Fruit fly (Drosophila melanogaster): ENCODE measurements around the gene CG14089.

Gene CG14089

dm6 chr3L:19294235-19294612, 13.6 kb upstream of the CG14089 start, which contains the start of gene fal (continued):
- TF ChIP-seq amos (GFP tag; IDR thresholded peaks at IDR 0.05; ENCODE audit: partially characterized antibody) (peak; percentile 65), CG4282 (GFP tag; optimal IDR thresholded peaks at IDR 0.05) (no peak), Doc3 (GFP tag; IDR thresholded peaks at IDR 0.05; ENCODE audit: partially characterized antibody) (0 out of 3 replicates have a peak, but pooled peaks have one; percentile 17), CG2199 (GFP tag; IDR thresholded peaks at IDR 0.05) (peak; percentile 75; the same call in 2 of the 3 replicates), Chrac-16 (GFP tag; optimal IDR thresholded peaks at IDR 0.05) (peak; percentile 9), NC2β (GFP tag; optimal IDR thresholded peaks at IDR 0.05) (peak; percentile 4), Dref (GFP tag; IDR thresholded peaks at IDR 0.05) (peak; percentile 79), phol (tag; optimal IDR thresholded peaks at IDR 0.05) (peak; percentile 77), CG12071 (GFP tag; optimal IDR thresholded peaks at IDR 0.05) (no peak), Antp (GFP tag; optimal IDR thresholded peaks at IDR 0.05) (peak; percentile 43), Xrp1 (GFP tag; IDR thresholded peaks at IDR 0.05) (peak; percentile 36; the same call in 1 of the 2 replicates), CG12155 (GFP tag; optimal IDR thresholded peaks at IDR 0.05) (peak; percentile 30), ind (GFP tag; optimal IDR thresholded peaks at IDR 0.05) (peak; percentile 25), Gsc (GFP tag; IDR thresholded peaks at IDR 0.05) (no peak), tin (GFP tag; optimal IDR thresholded peaks at IDR 0.05) (peak; percentile 26), CG11723 (GFP tag; optimal IDR thresholded peaks at IDR 0.05) (no peak), CG9817 (tag; optimal IDR thresholded peaks at IDR 0.05) (peak; percentile 27), BEAF-32 (GFP tag; optimal IDR thresholded peaks at IDR 0.05) (peak; percentile 70), CG4854 (GFP tag; optimal IDR thresholded peaks at IDR 0.05) (peak; percentile 6), pan (optimal IDR thresholded peaks at IDR 0.05) (no peak), pan (GFP tag; optimal IDR thresholded peaks at IDR 0.05 in 1 of 2, IDR thresholded peaks at IDR 0.05 in 1 of 2) (peak in 1 of 2 experiments; percentile 16), nerfin-2 (GFP tag; IDR thresholded peaks at IDR 0.05; ENCODE audit: partially characterized antibody) (0 out of 2 replicates have a peak, but pooled peaks have one; percentile 17), Scr (GFP tag; IDR thresholded peaks at IDR 0.05; ENCODE audit: partially characterized antibody) (peak; percentile 55; the same call in 1 of the 2 replicates), ac (GFP tag; optimal IDR thresholded peaks at IDR 0.05) (no peak), Ets97D (GFP tag; optimal IDR thresholded peaks at IDR 0.05) (peak; percentile 85), MTF-1 (GFP tag; optimal IDR thresholded peaks at IDR 0.05; ENCODE audit: borderline replicate concordance) (no peak), Aef1 (GFP tag; IDR thresholded peaks at IDR 0.05) (no peak; the same call in 2 of the 3 replicates), CG15269 (tag; optimal IDR thresholded peaks at IDR 0.05) (no peak), CG8765 (GFP tag; IDR thresholded peaks at IDR 0.05) (peak; percentile 46; the same call in 1 of the 2 replicates), CG7963 (GFP tag; IDR thresholded peaks at IDR 0.05; ENCODE audit: partially characterized antibody) (0 out of 3 replicates have a peak, but pooled peaks have one; percentile 32), ase (GFP tag; IDR thresholded peaks at IDR 0.05) (0 out of 3 replicates have a peak, but pooled peaks have one; percentile 7), CG14860 (GFP tag; IDR thresholded peaks at IDR 0.05; ENCODE audit: partially characterized antibody) (no peak), gfzf (GFP tag; optimal IDR thresholded peaks at IDR 0.05) (peak; percentile 48), ken (GFP tag; IDR thresholded peaks at IDR 0.05) (peak; percentile 61; the same call in 1 of the 3 replicates), Pdp1 (GFP tag; optimal IDR thresholded peaks at IDR 0.05) (peak in 1 of 2 experiments; percentile 19), Xbp1 (GFP tag; optimal IDR thresholded peaks at IDR 0.05) (peak; percentile 50), CG6791 (GFP tag; IDR thresholded peaks at IDR 0.05; ENCODE audit: partially characterized antibody) (peak; percentile 71), luna (GFP tag; optimal IDR thresholded peaks at IDR 0.05) (peak; percentile 41), chif (GFP tag; optimal IDR thresholded peaks at IDR 0.05) (peak in 1 of 2 experiments; percentile 35), Rfx (GFP tag; IDR thresholded peaks at IDR 0.05) (peak; percentile 50; the same call in 1 of the 2 replicates), pum (GFP tag; optimal IDR thresholded peaks at IDR 0.05) (peak; percentile 12), CG42726 (GFP tag; IDR thresholded peaks at IDR 0.05; ENCODE audit: partially characterized antibody) (peak; percentile 59; the same call in 1 of the 2 replicates), CG8478 (optimal IDR thresholded peaks at IDR 0.05) (no peak), nmo (GFP tag; optimal IDR thresholded peaks at IDR 0.05) (peak; percentile 63), knrl (GFP tag; IDR thresholded peaks at IDR 0.05; ENCODE audit: partially characterized antibody) (peak; percentile 62), Hr3 (GFP tag; optimal IDR thresholded peaks at IDR 0.05) (peak; percentile 43), zfh2 (GFP tag; optimal IDR thresholded peaks at IDR 0.05) (peak; percentile 28), Opbp (GFP tag; IDR thresholded peaks at IDR 0.05; ENCODE audit: partially characterized antibody) (peak; percentile 66; the same call in 2 of the 3 replicates), Bgb (GFP tag; IDR thresholded peaks at IDR 0.05; ENCODE audit: partially characterized antibody) (peak; percentile 64)
